Worm (Caenorhabditis elegans): ENCODE data around the gene Y40B10A.11.

Y40B10A.11 gene

ce11 chrV:2008412-2008811 is 43.0 kb downstream of the Y40B10A.11 start (continued):
- peak; percentile 57 for TF ChIP-seq madf-10 (tag; optimal IDR thresholded peaks at IDR 0.05)
- TF ChIP-seq hmg-20 (GFP tag; IDR thresholded peaks at IDR 0.05): no peak
- TF ChIP-seq mes-4 (tag; optimal IDR thresholded peaks at IDR 0.05): no peak
- 0 out of 2 replicates have a peak, but pooled peaks have one; percentile 35 for TF ChIP-seq madf-3 (GFP tag; IDR thresholded peaks at IDR 0.05)
- TF ChIP-seq F22D6.2 (tag; optimal IDR thresholded peaks at IDR 0.05): no peak
- no peak for TF ChIP-seq zim-3 (tag; optimal IDR thresholded peaks at IDR 0.05)
- peak; percentile 69 for TF ChIP-seq attf-5 (GFP tag; optimal IDR thresholded peaks at IDR 0.05)
- no peak for TF ChIP-seq ztf-6 (GFP tag; IDR thresholded peaks at IDR 0.05)
- no peak for TF ChIP-seq Y56A3A.18 (GFP tag; IDR thresholded peaks at IDR 0.05)
- 0 out of 2 replicates have a peak, but pooled peaks have one; percentile 36 for TF ChIP-seq attf-6 (GFP tag; IDR thresholded peaks at IDR 0.05)
- TF ChIP-seq gei-17 (GFP tag; optimal IDR thresholded peaks at IDR 0.05): no peak
- TF ChIP-seq F10E7.11 (tag; optimal IDR thresholded peaks at IDR 0.05): no peak
- TF ChIP-seq Y67H2A.10 (GFP tag; conservative IDR thresholded peaks at IDR 0.05): peak; percentile 81
- TF ChIP-seq F37B4.10 (GFP tag; IDR thresholded peaks at IDR 0.05): no peak
- peak; percentile 74 for TF ChIP-seq attf-3 (GFP tag; conservative IDR thresholded peaks at IDR 0.05)
- TF ChIP-seq pbrm-1 (GFP tag; IDR thresholded peaks at IDR 0.05): peak; percentile 82
- no peak for TF ChIP-seq die-1 (tag; optimal IDR thresholded peaks at IDR 0.05)
- TF ChIP-seq snpc-1.3 (tag; optimal IDR thresholded peaks at IDR 0.05; ENCODE audit: insufficient read depth): peak; percentile 44
- TF ChIP-seq lag-1 (GFP tag; IDR thresholded peaks at IDR 0.05): no peak
- TF ChIP-seq C06A6.2 (GFP tag; conservative IDR thresholded peaks at IDR 0.05): no peak
- no peak for TF ChIP-seq sdz-38 (tag; optimal IDR thresholded peaks at IDR 0.05)
- no peak for TF ChIP-seq hrde-1 (tag; optimal IDR thresholded peaks at IDR 0.05; ENCODE audit: borderline replicate concordance)
- no peak for TF ChIP-seq unc-62 (GFP tag; optimal IDR thresholded peaks at IDR 0.05)
- no peak for TF ChIP-seq cebp-2 (GFP tag; IDR thresholded peaks at IDR 0.05)
- peak; percentile 58 for TF ChIP-seq efl-1 (GFP tag; optimal IDR thresholded peaks at IDR 0.05)
- no peak for TF ChIP-seq sea-2 (GFP tag; IDR thresholded peaks at IDR 0.05)
- no peak for TF ChIP-seq ztf-22 (GFP tag; optimal IDR thresholded peaks at IDR 0.05)
- no peak for TF ChIP-seq zfh-2 (GFP tag; conservative IDR thresholded peaks at IDR 0.05)
- peak; percentile 36 for TF ChIP-seq ztf-18 (tag; optimal IDR thresholded peaks at IDR 0.05)
- TF ChIP-seq Y95B8A.8 (GFP tag; IDR thresholded peaks at IDR 0.05): peak; percentile 79; the same call in 1 of the 2 replicates
- no peak for TF ChIP-seq ceh-58 (GFP tag; IDR thresholded peaks at IDR 0.05)
- TF ChIP-seq akir-1 (GFP tag; optimal IDR thresholded peaks at IDR 0.05): no peak
- no peak for TF ChIP-seq ceh-79 (tag; optimal IDR thresholded peaks at IDR 0.05)
- peak; percentile 84 for TF ChIP-seq madf-8 (GFP tag; conservative IDR thresholded peaks at IDR 0.05)
- TF ChIP-seq nfya-1 (tag; optimal IDR thresholded peaks at IDR 0.05; ENCODE audit: borderline replicate concordance, insufficient read depth): no peak
- no peak for TF ChIP-seq chd-7 (tag; optimal IDR thresholded peaks at IDR 0.05)
- TF ChIP-seq nfyb-1 (GFP tag; IDR thresholded peaks at IDR 0.05): peak; percentile 67; the same call in 1 of the 2 replicates
- peak; percentile 92 for TF ChIP-seq aptf-2 (GFP tag; conservative IDR thresholded peaks at IDR 0.05)
- TF ChIP-seq T07F8.4 (tag; optimal IDR thresholded peaks at IDR 0.05): no peak
- TF ChIP-seq ets-4 (GFP tag; optimal IDR thresholded peaks at IDR 0.05): no peak
- TF ChIP-seq ceh-100 (GFP tag; IDR thresholded peaks at IDR 0.05): peak; percentile 56; the same call in 1 of the 2 replicates
- peak; percentile 75 for TF ChIP-seq F33H1.4 (GFP tag; IDR thresholded peaks at IDR 0.05)
- TF ChIP-seq nhr-120 (GFP tag; IDR thresholded peaks at IDR 0.05): no peak
- no peak for TF ChIP-seq rec-8 (tag; optimal IDR thresholded peaks at IDR 0.05)
- TF ChIP-seq snpc-1.1 (tag; optimal IDR thresholded peaks at IDR 0.05; ENCODE audit: insufficient read depth): no peak
- TF ChIP-seq hmg-1.2 (GFP tag; IDR thresholded peaks at IDR 0.05): peak; percentile 94
- peak; percentile 93 for TF ChIP-seq lsl-1 (GFP tag; optimal IDR thresholded peaks at IDR 0.05)
- peak; percentile 58 for TF ChIP-seq tlf-1 (GFP tag; optimal IDR thresholded peaks at IDR 0.05)
- TF ChIP-seq K12H6.12 (tag; optimal IDR thresholded peaks at IDR 0.05): no peak

Data from whole organism, young adult.